Worm (Caenorhabditis elegans) whole organism, L4 larva: Measurements from ENCODE around the gene srh-31.

ENCODE experiments used
- D1046.2 ChIP-seq: fragments of 200-800 bp; sonication (Bioruptor generic); IDR thresholded peaks from 2 replicates; pipeline ENCODE4 v1.3.6; 2022; ENCODE audit warnings: missing genetic modification characterization, missing compliant biosample characterization
- F10B5.3 ChIP-seq: sonication (generic microtip); optimal IDR thresholded peaks from 2 replicates; lab custom pipeline; 2016; ENCODE audit warnings: mild to moderate bottlenecking, missing genetic modification characterization, missing compliant biosample characterization
- F26F4.8 ChIP-seq: fragments of 200-800 bp; sonication (Bioruptor generic); conservative IDR thresholded peaks from 2 replicates; pipeline ENCODE4 v1.3.6; 2022; ENCODE audit warnings: missing genetic modification characterization, missing compliant biosample characterization
- F37D6.2 ChIP-seq: sonication (generic microtip); optimal IDR thresholded peaks from 2 replicates; lab custom pipeline; 2016; ENCODE audit warnings: mild to moderate bottlenecking, missing genetic modification characterization, missing compliant biosample characterization
- F49E8.2 ChIP-seq: sonication (generic microtip); optimal IDR thresholded peaks from 2 replicates; lab custom pipeline; 2016; ENCODE audit warnings: missing compliant biosample characterization, mild to moderate bottlenecking, missing genetic modification characterization, borderline replicate concordance
- T20F7.1 ChIP-seq: fragments of 200-800 bp; sonication (Bioruptor generic); optimal IDR thresholded peaks from 2 replicates; lab custom pipeline; 2018; ENCODE audit warnings: mild to moderate bottlenecking, missing genetic modification characterization, missing compliant biosample characterization
- Y105C5A.15 ChIP-seq: fragments of 200-800 bp; sonication (Bioruptor generic); IDR thresholded peaks from 2 replicates; pipeline ENCODE4 v1.3.6; 2022; ENCODE audit warnings: missing genetic modification characterization, missing compliant biosample characterization
- Y5F2A.4 ChIP-seq: fragments of 200-800 bp; sonication (Bioruptor generic); optimal IDR thresholded peaks from 2 replicates; lab custom pipeline; 2018; ENCODE audit warnings: mild to moderate bottlenecking, missing genetic modification characterization, missing compliant biosample characterization
- Y75B8A.6 ChIP-seq: fragments of 200-800 bp; sonication (Bioruptor generic); IDR thresholded peaks from 2 replicates; pipeline ENCODE4 v1.3.6; 2022; ENCODE audit warnings: missing genetic modification reagents, missing genetic modification characterization, missing compliant biosample characterization
- ZK337.2 ChIP-seq: fragments of 200-800 bp; sonication (Bioruptor generic); IDR thresholded peaks from 2 replicates; pipeline ENCODE4 v1.3.6; 2022; ENCODE audit warnings: missing genetic modification reagents, missing genetic modification characterization, missing compliant biosample characterization
- aly-2 ChIP-seq: sonication (generic microtip); optimal IDR thresholded peaks from 2 replicates; lab custom pipeline; 2018; ENCODE audit warnings: missing biosample characterization, missing genetic modification characterization
- ama-1 ChIP-seq: fragments of 150-350 bp; optimal IDR thresholded peaks from 2 replicates; lab custom pipeline; 2014; ENCODE audit warnings: inconsistent platforms, mixed read lengths
- attf-4 ChIP-seq: sonication (generic microtip); optimal IDR thresholded peaks from 3 replicates; lab custom pipeline; 2017; ENCODE audit warnings: missing biosample characterization, missing genetic modification characterization
- ceh-20 ChIP-seq: fragments of 200-800 bp; sonication (Bioruptor generic); IDR thresholded peaks from 2 replicates; pipeline ENCODE4 v1.3.6; 2022; ENCODE audit warnings: missing genetic modification reagents, missing genetic modification characterization, missing compliant biosample characterization
- cey-2 ChIP-seq: sonication (generic microtip); optimal IDR thresholded peaks from 3 replicates; lab custom pipeline; 2017; ENCODE audit warnings: missing genetic modification characterization, mild to moderate bottlenecking, missing compliant biosample characterization, antibody characterized with exemption, borderline replicate concordance; ENCODE audit not compliant: insufficient read depth
- ctbp-1 ChIP-seq: fragments of 200-800 bp; sonication (Bioruptor generic); IDR thresholded peaks from 2 replicates; pipeline ENCODE4 v1.3.6; 2022; ENCODE audit warnings: missing genetic modification reagents, missing genetic modification characterization, missing compliant biosample characterization
- daf-12 ChIP-seq: fragments of 150-350 bp; optimal IDR thresholded peaks from 2 replicates; lab custom pipeline; 2014; ENCODE audit warnings: missing biosample characterization, missing genetic modification reagents, missing genetic modification characterization
- daf-16 ChIP-seq, 3 experiments: sonication (generic microtip); optimal IDR thresholded peaks; 2 replicates each; lab custom pipeline; 2016 to 2017; ENCODE audit warnings: missing genetic modification characterization in 3 of 3, missing genetic modification reagents in 3 of 3, mild to moderate bottlenecking in 2 of 3, missing compliant biosample characterization in 2 of 3, missing biosample characterization in 1 of 3, moderate library complexity in 1 of 3
- daf-8 ChIP-seq: fragments of 200-800 bp; sonication (Bioruptor generic); IDR thresholded peaks from 2 replicates; pipeline ENCODE4 v1.3.6; 2022; ENCODE audit warnings: missing genetic modification characterization, missing compliant biosample characterization
- dmd-6 ChIP-seq: fragments of 200-800 bp; sonication (Bioruptor generic); IDR thresholded peaks from 2 replicates; pipeline ENCODE4 v1.3.6; 2022; ENCODE audit warnings: missing genetic modification reagents, missing genetic modification characterization, missing compliant biosample characterization
- dmd-8 ChIP-seq: fragments of 200-800 bp; sonication (Bioruptor generic); IDR thresholded peaks from 2 replicates; pipeline ENCODE4 v1.3.6; 2022; ENCODE audit warnings: missing genetic modification characterization, missing compliant biosample characterization
- duxl-1 ChIP-seq: sonication (generic microtip); optimal IDR thresholded peaks from 2 replicates; lab custom pipeline; 2016; ENCODE audit warnings: mild to moderate bottlenecking, missing genetic modification characterization, moderate library complexity, missing compliant biosample characterization; ENCODE audit not compliant: poor library complexity
- hlh-11 ChIP-seq: fragments of 200-800 bp; sonication (Bioruptor generic); optimal IDR thresholded peaks from 2 replicates; lab custom pipeline; 2018; ENCODE audit warnings: mild to moderate bottlenecking, missing genetic modification characterization, missing compliant biosample characterization
- hlh-30 ChIP-seq: sonication (generic microtip); optimal IDR thresholded peaks from 2 replicates; lab custom pipeline; 2017; ENCODE audit warnings: antibody characterized with exemption, mild to moderate bottlenecking, missing genetic modification characterization, missing compliant biosample characterization; ENCODE audit not compliant: insufficient read depth
- lin-1 ChIP-seq: fragments of 200-800 bp; sonication (Bioruptor generic); IDR thresholded peaks from 2 replicates; pipeline ENCODE4 v1.3.6; 2022; ENCODE audit warnings: missing genetic modification reagents, missing genetic modification characterization, missing compliant biosample characterization
- lin-13 ChIP-seq: fragments of 150-350 bp; optimal IDR thresholded peaks from 2 replicates; lab custom pipeline; 2014; ENCODE audit warnings: missing biosample characterization, missing genetic modification reagents, missing genetic modification characterization
- lin-15B ChIP-seq: fragments of 150-350 bp; sonication (generic microtip); optimal IDR thresholded peaks from 3 replicates; lab custom pipeline; 2014; ENCODE audit warnings: missing biosample characterization, missing genetic modification characterization
- lin-38 ChIP-seq: fragments of 200-800 bp; sonication (Bioruptor generic); IDR thresholded peaks from 2 replicates; pipeline ENCODE4 v1.3.6; 2022; ENCODE audit warnings: missing genetic modification reagents, missing genetic modification characterization, missing compliant biosample characterization
- lin-39 ChIP-seq: fragments of 150-350 bp; optimal IDR thresholded peaks from 2 replicates; lab custom pipeline; 2014; ENCODE audit warnings: missing biosample characterization, missing genetic modification reagents, missing genetic modification characterization
- lsy-2 ChIP-seq, 2 experiments: fragments of 150-350 bp in 1 of 2; sonication (generic microtip) in 1 of 2; optimal IDR thresholded peaks; 2 replicates each; lab custom pipeline; 2014 to 2017; ENCODE audit warnings: missing biosample characterization in 2 of 2, missing genetic modification characterization in 2 of 2
- madf-5 ChIP-seq, 2 experiments: fragments of 200-800 bp; sonication (Bioruptor generic); IDR thresholded peaks; 2 replicates each; pipeline ENCODE4 v1.3.6; 2022; ENCODE audit warnings: missing compliant biosample characterization in 2 of 2, missing genetic modification characterization in 2 of 2
- mdl-1 ChIP-seq, 2 experiments: fragments of 150-350 bp in 1 of 2; sonication (generic microtip) in 1 of 2; optimal IDR thresholded peaks; 2 replicates each; lab custom pipeline; 2014 to 2017; ENCODE audit warnings: missing biosample characterization in 2 of 2, missing genetic modification characterization in 2 of 2
- mdt-29 ChIP-seq: fragments of 200-800 bp; sonication (Bioruptor generic); IDR thresholded peaks from 2 replicates; pipeline ENCODE4 v1.3.6; 2022; ENCODE audit warnings: missing genetic modification reagents, missing genetic modification characterization, missing compliant biosample characterization
- mxl-3 ChIP-seq: fragments of 200-800 bp; sonication (Bioruptor generic); optimal IDR thresholded peaks from 2 replicates; lab custom pipeline; 2018; ENCODE audit warnings: mild to moderate bottlenecking, missing genetic modification characterization, missing compliant biosample characterization
- nhr-10 ChIP-seq: fragments of 150-350 bp; optimal IDR thresholded peaks from 2 replicates; lab custom pipeline; 2014; ENCODE audit warnings: missing biosample characterization, missing genetic modification characterization
- nhr-237 ChIP-seq: sonication (generic microtip); optimal IDR thresholded peaks from 2 replicates; lab custom pipeline; 2017; ENCODE audit warnings: missing biosample characterization, missing genetic modification characterization
- nhr-28 ChIP-seq: fragments of 150-350 bp; optimal IDR thresholded peaks from 2 replicates; lab custom pipeline; 2014; ENCODE audit warnings: missing biosample characterization, missing genetic modification characterization
- nhr-6 ChIP-seq: fragments of 150-350 bp; optimal IDR thresholded peaks from 2 replicates; lab custom pipeline; 2014; ENCODE audit warnings: missing biosample characterization, missing genetic modification characterization
- nhr-76 ChIP-seq: fragments of 150-350 bp; optimal IDR thresholded peaks from 2 replicates; lab custom pipeline; 2014; ENCODE audit warnings: missing biosample characterization, missing genetic modification characterization
- saeg-2 ChIP-seq: fragments of 200-800 bp; sonication (Bioruptor generic); IDR thresholded peaks from 2 replicates; pipeline ENCODE4 v1.3.6; 2022; ENCODE audit warnings: missing genetic modification reagents, missing genetic modification characterization, missing compliant biosample characterization
- set-16 ChIP-seq: fragments of 200-800 bp; sonication (Bioruptor generic); IDR thresholded peaks from 2 replicates; pipeline ENCODE4 v1.3.6; 2022; ENCODE audit warnings: missing genetic modification reagents, missing genetic modification characterization, missing compliant biosample characterization
- spr-1 ChIP-seq: sonication (generic microtip); optimal IDR thresholded peaks from 2 replicates; lab custom pipeline; 2016; ENCODE audit warnings: mild to moderate bottlenecking, missing genetic modification characterization, missing compliant biosample characterization
- tra-1 ChIP-seq: fragments of 200-800 bp; sonication (Bioruptor generic); IDR thresholded peaks from 2 replicates; pipeline ENCODE4 v1.3.6; 2022; ENCODE audit warnings: missing genetic modification reagents, missing genetic modification characterization, missing compliant biosample characterization
- unc-130 ChIP-seq: sonication (generic microtip); optimal IDR thresholded peaks from 2 replicates; lab custom pipeline; 2016; ENCODE audit warnings: missing genetic modification reagents, missing genetic modification characterization, missing compliant biosample characterization
- unc-39 ChIP-seq: sonication (generic microtip); optimal IDR thresholded peaks from 2 replicates; lab custom pipeline; 2017; ENCODE audit warnings: missing biosample characterization, missing genetic modification characterization
- zip-2 ChIP-seq: fragments of 150-350 bp; optimal IDR thresholded peaks from 2 replicates; lab custom pipeline; 2014; ENCODE audit warnings: missing biosample characterization, missing genetic modification characterization
- ztf-7 ChIP-seq: fragments of 150-350 bp; optimal IDR thresholded peaks from 2 replicates; lab custom pipeline; 2014; ENCODE audit warnings: missing biosample characterization, missing genetic modification characterization

srh-31 gene

ce11 chrV:17707022-17707421 lies at the start of gene srh-31:
TSS of gene srh-31 (plus strand) at chrV:17707322.
- TF ChIP-seq nhr-76 (tag; lab: Kevin White, UChicago): no peak
- TF ChIP-seq hlh-30: no peak
- TF ChIP-seq F37D6.2: no peak
- no peak for TF ChIP-seq zip-2 (tag; lab: Kevin White, UChicago)
- no peak for TF ChIP-seq duxl-1 (tag; lab: Kevin White, UChicago)
- TF ChIP-seq F26F4.8: no peak
- no peak for TF ChIP-seq mdt-29 (GFP tag; lab: Robert Waterston, UW)
- no peak for TF ChIP-seq set-16
- TF ChIP-seq saeg-2 (GFP tag; lab: Robert Waterston, UW): no peak
- TF ChIP-seq daf-12: no peak
- no peak for TF ChIP-seq dmd-8 (GFP tag; lab: Robert Waterston, UW)
- no peak for TF ChIP-seq lsy-2 (tag; optimal IDR thresholded peaks at IDR 0.05; lab: Kevin White, UChicago)

ce11 chrV:17658824-17659223 lies 48.3 kb upstream of the srh-31 start:
- TF ChIP-seq ama-1 (lab: Kevin White, UChicago) (no peak), lin-15B (tag; lab: Kevin White, UChicago) (no peak), unc-130 (GFP tag; lab: Kevin White, UChicago) (no peak), ctbp-1 (GFP tag; lab: Robert Waterston, UW) (no peak), aly-2 (tag; lab: Kevin White, UChicago) (no peak), nhr-28 (tag; lab: Kevin White, UChicago) (no peak), ceh-20 (GFP tag; lab: Robert Waterston, UW) (no peak), nhr-76 (tag; lab: Kevin White, UChicago) (no peak), daf-16 (GFP tag; optimal IDR thresholded peaks at IDR 0.05; lab: Kevin White, UChicago) (no peak), daf-16 (tag; optimal IDR thresholded peaks at IDR 0.05; lab: Kevin White, UChicago) (no peak), tra-1 (GFP tag; lab: Robert Waterston, UW) (no peak), spr-1 (tag; lab: Kevin White, UChicago) (no peak), lin-38 (no peak), dmd-8 (GFP tag; lab: Robert Waterston, UW) (no peak), hlh-11 (tag; lab: Kevin White, UChicago) (no peak), nhr-6 (tag; lab: Kevin White, UChicago) (no peak), lin-39 (no peak), attf-4 (tag; lab: Kevin White, UChicago) (no peak)

DNA sequence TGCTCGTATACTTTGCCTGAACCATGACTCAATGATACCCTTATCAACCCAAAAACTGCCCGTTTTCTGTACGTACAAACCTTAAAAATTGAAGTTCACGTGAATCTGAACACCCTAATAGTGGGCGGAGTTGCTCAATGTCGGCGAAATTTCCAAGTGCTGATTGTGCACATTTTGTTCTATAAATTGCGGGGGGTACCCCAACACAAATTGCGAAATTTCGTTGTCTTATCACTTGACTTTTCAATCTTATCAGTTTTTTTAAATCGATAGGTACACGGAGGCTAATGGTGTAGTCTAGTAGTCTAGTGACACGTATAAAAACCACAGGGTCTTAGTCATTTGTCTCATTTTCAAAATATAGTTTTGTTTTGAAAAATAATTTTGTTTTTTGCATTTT lies 47.9 kb upstream of the srh-31 start, which contains the start of gene fbxa-108:
Gene fbxa-108, minus strand, starts transcription at position 158 of the 400 bp plus-strand sequence.
- TF ChIP-seq tra-1 (GFP tag; lab: Robert Waterston, UW): peak; percentile 64; the same call in 1 of the 2 replicates
- TF ChIP-seq Y5F2A.4 (GFP tag; lab: Kevin White, UChicago): no peak
- no peak for TF ChIP-seq Y75B8A.6
- TF ChIP-seq F49E8.2 (tag; lab: Kevin White, UChicago): no peak
- peak; percentile 48 for TF ChIP-seq nhr-10 (tag; lab: Kevin White, UChicago)
- peak in 1 of 2 experiments; percentile 32 for TF ChIP-seq mdl-1 (tag; optimal IDR thresholded peaks at IDR 0.05; lab: Kevin White, UChicago)
- peak; percentile 21 for TF ChIP-seq mxl-3 (GFP tag; lab: Kevin White, UChicago)
- no peak for TF ChIP-seq dmd-8 (GFP tag; lab: Robert Waterston, UW)
- TF ChIP-seq nhr-6 (tag; lab: Kevin White, UChicago): peak; percentile 66
- TF ChIP-seq daf-8 (GFP tag; lab: Robert Waterston, UW): no peak
- no peak for TF ChIP-seq F10B5.3
- no peak for TF ChIP-seq Y105C5A.15 (GFP tag; lab: Robert Waterston, UW)
- TF ChIP-seq ceh-20 (GFP tag; lab: Robert Waterston, UW): no peak
- no peak for TF ChIP-seq F26F4.8
- peak; percentile 46 for TF ChIP-seq hlh-30
- TF ChIP-seq ZK337.2: no peak
- no peak for TF ChIP-seq nhr-76 (tag; lab: Kevin White, UChicago)
- TF ChIP-seq lin-1 (GFP tag; lab: Robert Waterston, UW): peak; percentile 75
- TF ChIP-seq lin-13 (GFP tag; lab: Kevin White, UChicago): peak; percentile 16
- TF ChIP-seq lin-39: no peak
- no peak for TF ChIP-seq mdt-29 (GFP tag; lab: Robert Waterston, UW)
- TF ChIP-seq D1046.2 (GFP tag; lab: Robert Waterston, UW): no peak
- TF ChIP-seq madf-5 (GFP tag; IDR thresholded peaks at IDR 0.05; lab: Robert Waterston, UW): no peak
- no peak for TF ChIP-seq nhr-237
- TF ChIP-seq T20F7.1: no peak
- no peak for TF ChIP-seq lin-15B (tag; lab: Kevin White, UChicago)
- TF ChIP-seq cey-2: peak; percentile 40
- no peak for TF ChIP-seq unc-39 (tag; lab: Kevin White, UChicago)
- peak; percentile 97 for TF ChIP-seq dmd-6
- no peak for TF ChIP-seq ztf-7 (tag; lab: Kevin White, UChicago)
